Worm (Caenorhabditis elegans) whole organism, late embryonic: Measurements from ENCODE around the gene srd-42.

Experiments
- C08G9.2 ChIP-seq: sonication (generic microtip); optimal IDR thresholded peaks from 2 replicates; lab custom pipeline; 2016; ENCODE audit warnings: mild to moderate bottlenecking, missing genetic modification characterization, moderate library complexity, missing compliant biosample characterization
- F13H6.1 ChIP-seq: sonication (generic microtip); optimal IDR thresholded peaks from 2 replicates; lab custom pipeline; 2016; ENCODE audit warnings: missing genetic modification characterization, missing compliant biosample characterization
- K09A11.1 ChIP-seq: sonication (generic microtip); optimal IDR thresholded peaks from 2 replicates; lab custom pipeline; 2017; ENCODE audit warnings: antibody characterized with exemption, mild to moderate bottlenecking, missing genetic modification characterization, missing compliant biosample characterization; ENCODE audit not compliant: insufficient read depth
- ama-1 ChIP-seq: fragments of 150-350 bp; optimal IDR thresholded peaks from 2 replicates; lab custom pipeline; 2014
- ceh-14 ChIP-seq: sonication (generic microtip); optimal IDR thresholded peaks from 2 replicates; lab custom pipeline; 2016; ENCODE audit warnings: missing genotype, missing genetic modification characterization, missing compliant biosample characterization
- ceh-18 ChIP-seq: sonication (generic microtip); optimal IDR thresholded peaks from 2 replicates; lab custom pipeline; 2016; ENCODE audit warnings: missing genetic modification characterization, missing compliant biosample characterization
- ceh-19 ChIP-seq: fragments of 200-800 bp; sonication (Bioruptor generic); optimal IDR thresholded peaks from 2 replicates; lab custom pipeline; 2018; ENCODE audit warnings: mild to moderate bottlenecking, missing genetic modification characterization, missing compliant biosample characterization
- ceh-22 ChIP-seq: sonication (generic microtip); optimal IDR thresholded peaks from 2 replicates; lab custom pipeline; 2017; ENCODE audit warnings: missing biosample characterization, missing genetic modification characterization
- ceh-31 ChIP-seq: sonication (generic microtip); optimal IDR thresholded peaks from 2 replicates; lab custom pipeline; 2016; ENCODE audit warnings: missing genetic modification characterization, missing compliant biosample characterization
- ceh-34 ChIP-seq: sonication (generic microtip); optimal IDR thresholded peaks from 2 replicates; lab custom pipeline; 2016; ENCODE audit warnings: mild to moderate bottlenecking, missing genetic modification characterization, missing compliant biosample characterization
- ceh-48 ChIP-seq: sonication (generic microtip); optimal IDR thresholded peaks from 2 replicates; lab custom pipeline; 2016; ENCODE audit warnings: missing genetic modification characterization, inconsistent platforms, missing compliant biosample characterization
- ceh-6 ChIP-seq: fragments of 200-800 bp; sonication (Bioruptor generic); optimal IDR thresholded peaks from 2 replicates; lab custom pipeline; 2018; ENCODE audit warnings: mild to moderate bottlenecking, missing genetic modification characterization, missing compliant biosample characterization
- che-1 ChIP-seq: sonication (generic microtip); optimal IDR thresholded peaks from 2 replicates; lab custom pipeline; 2016; ENCODE audit warnings: mild to moderate bottlenecking, missing genetic modification characterization, missing compliant biosample characterization
- elt-2 ChIP-seq: sonication (generic microtip); optimal IDR thresholded peaks from 2 replicates; lab custom pipeline; 2016; ENCODE audit warnings: missing genetic modification reagents, missing genetic modification characterization, missing compliant biosample characterization
- elt-4 ChIP-seq: sonication (generic microtip); optimal IDR thresholded peaks from 2 replicates; lab custom pipeline; 2016; ENCODE audit warnings: missing genetic modification characterization, missing compliant biosample characterization
- eyg-1 ChIP-seq: sonication (generic microtip); optimal IDR thresholded peaks from 2 replicates; lab custom pipeline; 2016; ENCODE audit warnings: missing genotype, missing genetic modification characterization, missing compliant biosample characterization
- fkh-10 ChIP-seq: fragments of 150-350 bp; optimal IDR thresholded peaks from 2 replicates; lab custom pipeline; 2014; ENCODE audit warnings: missing biosample characterization, missing genetic modification reagents, missing genetic modification characterization
- fkh-6 ChIP-seq: sonication (generic microtip); optimal IDR thresholded peaks from 2 replicates; lab custom pipeline; 2016; ENCODE audit warnings: missing genetic modification characterization, missing compliant biosample characterization
- hlh-30 ChIP-seq: sonication (generic microtip); optimal IDR thresholded peaks from 2 replicates; lab custom pipeline; 2017; ENCODE audit warnings: antibody characterized with exemption, missing genetic modification characterization, missing compliant biosample characterization; ENCODE audit not compliant: insufficient read depth
- lim-6 ChIP-seq: sonication (generic microtip); optimal IDR thresholded peaks from 2 replicates; lab custom pipeline; 2016; ENCODE audit warnings: missing genetic modification characterization, missing compliant biosample characterization
- madf-2 ChIP-seq: sonication (generic microtip); optimal IDR thresholded peaks from 2 replicates; lab custom pipeline; 2017; ENCODE audit warnings: missing genetic modification characterization, missing compliant biosample characterization
- nhr-11 ChIP-seq: fragments of 150-350 bp; optimal IDR thresholded peaks from 2 replicates; lab custom pipeline; 2014; ENCODE audit warnings: missing biosample characterization, missing genetic modification characterization
- nhr-232 ChIP-seq: sonication (generic microtip); optimal IDR thresholded peaks from 2 replicates; lab custom pipeline; 2016; ENCODE audit warnings: missing genetic modification characterization, missing compliant biosample characterization
- npax-4 ChIP-seq: sonication (generic microtip); optimal IDR thresholded peaks from 2 replicates; lab custom pipeline; 2016; ENCODE audit warnings: missing genetic modification characterization, missing compliant biosample characterization
- pag-3 ChIP-seq: sonication (generic microtip); optimal IDR thresholded peaks from 2 replicates; lab custom pipeline; 2016; ENCODE audit warnings: missing compliant biosample characterization, missing genetic modification characterization, borderline replicate concordance
- pat-9 ChIP-seq: fragments of 200-800 bp; sonication (Bioruptor generic); optimal IDR thresholded peaks from 2 replicates; lab custom pipeline; 2018; ENCODE audit warnings: mild to moderate bottlenecking, missing genetic modification characterization, moderate library complexity, missing compliant biosample characterization
- pha-4 ChIP-seq: fragments of 150-350 bp; optimal IDR thresholded peaks from 2 replicates; lab custom pipeline; 2018; ENCODE audit warnings: missing biosample characterization, missing genetic modification reagents, missing genetic modification characterization
- pqm-1 ChIP-seq: sonication (generic microtip); optimal IDR thresholded peaks from 2 replicates; lab custom pipeline; 2016; ENCODE audit warnings: missing genetic modification characterization, missing compliant biosample characterization
- pros-1 ChIP-seq: fragments of 150-350 bp; optimal IDR thresholded peaks from 2 replicates; lab custom pipeline; 2014; ENCODE audit warnings: missing biosample characterization, missing genetic modification reagents, missing genetic modification characterization
- rnt-1 ChIP-seq: sonication (generic microtip); optimal IDR thresholded peaks from 2 replicates; lab custom pipeline; 2016; ENCODE audit warnings: missing genetic modification characterization, missing compliant biosample characterization
- sdc-2 ChIP-seq: sonication (generic microtip); optimal IDR thresholded peaks from 2 replicates; lab custom pipeline; 2016; ENCODE audit warnings: missing genotype, missing genetic modification characterization, missing compliant biosample characterization
- sox-2 ChIP-seq: fragments of 200-800 bp; sonication (Bioruptor generic); IDR thresholded peaks from 2 replicates; pipeline ENCODE4 v1.3.6; 2022; ENCODE audit warnings: missing genetic modification reagents, missing genetic modification characterization, missing compliant biosample characterization
- syd-9 ChIP-seq: sonication (generic microtip); optimal IDR thresholded peaks from 2 replicates; lab custom pipeline; 2016; ENCODE audit warnings: mild to moderate bottlenecking, missing genetic modification characterization, moderate library complexity, missing compliant biosample characterization
- tbx-2 ChIP-seq: sonication (generic microtip); optimal IDR thresholded peaks from 2 replicates; lab custom pipeline; 2016; ENCODE audit warnings: missing genetic modification characterization, missing compliant biosample characterization
- tbx-7 ChIP-seq: sonication (generic microtip); optimal IDR thresholded peaks from 2 replicates; lab custom pipeline; 2016; ENCODE audit warnings: missing genotype, missing genetic modification characterization, missing compliant biosample characterization
- ttx-3 ChIP-seq: sonication (generic microtip); optimal IDR thresholded peaks from 2 replicates; lab custom pipeline; 2016; ENCODE audit warnings: missing genetic modification reagents, missing genetic modification characterization, missing compliant biosample characterization
- unc-3 ChIP-seq, 2 experiments: fragments of 200-800 bp in 1 of 2; sonication (Bioruptor generic) in 1 of 2; sonication (generic microtip) in 1 of 2; conservative IDR thresholded peaks in 1 of 2; optimal IDR thresholded peaks in 1 of 2; 2 replicates each; pipeline versions ENCODE4 v1.3.6 to Lab custom; 2016 to 2022; ENCODE audit warnings: missing compliant biosample characterization in 2 of 2, missing genetic modification characterization in 2 of 2, missing genetic modification reagents in 1 of 2
- unc-55 ChIP-seq: sonication (generic microtip); optimal IDR thresholded peaks from 2 replicates; lab custom pipeline; 2017; ENCODE audit warnings: missing biosample characterization, missing genetic modification reagents, missing genetic modification characterization
- ztf-16 ChIP-seq: sonication (generic microtip); optimal IDR thresholded peaks from 2 replicates; lab custom pipeline; 2017; ENCODE audit warnings: missing genetic modification characterization, missing compliant biosample characterization

srd-42 gene

DNA sequence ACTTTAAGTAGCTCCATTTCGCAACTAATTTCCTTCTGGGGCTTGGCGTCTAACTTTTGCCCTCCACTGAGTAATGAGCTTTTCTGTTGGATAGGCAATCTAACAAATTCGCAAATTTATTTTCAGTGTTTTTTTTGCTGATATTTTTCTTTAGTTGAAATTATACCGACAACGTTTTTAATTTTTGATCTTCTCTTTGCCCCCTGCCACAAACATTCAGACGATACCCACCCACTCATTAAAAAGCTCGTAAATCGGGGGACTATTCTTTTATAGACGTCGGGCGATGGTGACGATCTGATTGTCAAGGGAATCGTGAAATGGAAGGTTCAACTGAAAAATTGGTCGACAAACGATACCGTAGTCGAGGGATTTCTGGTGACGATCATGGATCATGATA, 20.4 kb upstream of the srd-42 start:
- TF ChIP-seq madf-2 (tag; lab: Kevin White, UChicago): no peak
- TF ChIP-seq ceh-14: no peak
- TF ChIP-seq elt-2 (tag; lab: Kevin White, UChicago): no peak
- no peak for TF ChIP-seq tbx-7 (tag; lab: Kevin White, UChicago)
- TF ChIP-seq unc-55 (GFP tag; lab: Kevin White, UChicago): no peak
- TF ChIP-seq pag-3 (tag; lab: Kevin White, UChicago): no peak
- TF ChIP-seq ceh-22 (tag; lab: Kevin White, UChicago): no peak
- TF ChIP-seq lim-6 (tag; lab: Kevin White, UChicago): no peak
- TF ChIP-seq elt-4 (tag; lab: Kevin White, UChicago): no peak
- TF ChIP-seq ceh-18 (tag; lab: Kevin White, UChicago): no peak
- no peak for TF ChIP-seq eyg-1 (tag; lab: Kevin White, UChicago)
- TF ChIP-seq ama-1: no peak
- TF ChIP-seq che-1 (tag; lab: Kevin White, UChicago): no peak
- TF ChIP-seq unc-3 (GFP tag; conservative IDR thresholded peaks at IDR 0.05; lab: Robert Waterston, UW): no peak
- TF ChIP-seq unc-3 (tag; optimal IDR thresholded peaks at IDR 0.05; lab: Kevin White, UChicago): no peak

ce11 chrX:13322886-13323285, 19.6 kb upstream of the srd-42 start, which contains the start of gene F46G10.2:
F46G10.2 (plus strand) TSS chrX:13322963.
- TF ChIP-seq pqm-1 (tag; lab: Kevin White, UChicago) (no peak), fkh-6 (tag; lab: Kevin White, UChicago) (no peak), tbx-2 (no peak), fkh-10 (no peak), sdc-2 (tag; lab: Kevin White, UChicago) (no peak), hlh-30 (no peak), ama-1 (no peak), ceh-6 (GFP tag; lab: Kevin White, UChicago) (no peak), elt-2 (tag; lab: Kevin White, UChicago) (no peak)

DNA sequence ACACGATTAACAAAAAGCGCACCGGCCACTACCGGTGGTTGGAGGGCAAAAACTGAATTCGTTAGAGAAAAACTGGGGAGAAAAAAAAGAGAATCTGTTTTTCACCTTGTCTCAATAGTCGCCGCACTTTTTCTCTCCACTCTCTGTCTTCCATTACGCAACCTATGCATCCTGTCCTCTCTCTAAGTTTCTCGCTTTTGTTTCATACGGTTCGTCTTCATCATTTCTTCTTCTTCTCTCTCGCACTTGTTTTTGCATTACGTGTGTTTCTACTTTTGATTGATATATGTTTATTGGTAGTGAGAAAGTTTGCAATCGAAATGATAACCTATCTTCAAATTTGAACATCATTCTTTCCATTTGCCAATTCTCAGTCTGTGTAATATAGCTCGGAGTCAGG, 17.3 kb upstream of the srd-42 start:
- TF ChIP-seq ceh-18 (tag; lab: Kevin White, UChicago) (peak; percentile 22), ceh-34 (no peak)

DNA sequence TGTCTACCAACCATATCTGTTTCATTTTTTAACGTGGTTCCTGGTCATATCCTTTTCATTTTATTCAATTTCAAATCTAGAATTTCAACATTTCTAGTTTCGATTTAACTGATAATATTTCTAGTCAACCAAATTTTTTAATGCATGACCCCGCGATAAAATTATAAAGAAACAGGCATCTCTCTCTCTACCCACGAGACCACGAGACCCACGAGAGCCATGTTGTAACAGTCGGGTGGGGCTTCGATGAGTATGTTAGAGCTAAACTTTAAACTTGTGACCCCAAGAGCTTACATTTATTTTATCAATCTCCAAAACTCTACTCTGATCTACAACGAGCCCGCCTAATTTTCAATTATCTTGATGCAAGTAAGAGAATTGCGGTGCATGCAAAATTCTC, 15.1 kb upstream of the srd-42 start:
- TF ChIP-seq nhr-11 (tag; lab: Kevin White, UChicago) (no peak), C08G9.2 (tag; lab: Kevin White, UChicago) (no peak), npax-4 (tag; lab: Kevin White, UChicago) (no peak), rnt-1 (no peak), pha-4 (tag; lab: Kevin White, UChicago) (no peak), K09A11.1 (tag; lab: Kevin White, UChicago) (no peak), syd-9 (tag; lab: Kevin White, UChicago) (no peak), nhr-232 (tag; lab: Kevin White, UChicago) (no peak)
- TF ChIP-seq, all 69 proteins: peak for 0

DNA sequence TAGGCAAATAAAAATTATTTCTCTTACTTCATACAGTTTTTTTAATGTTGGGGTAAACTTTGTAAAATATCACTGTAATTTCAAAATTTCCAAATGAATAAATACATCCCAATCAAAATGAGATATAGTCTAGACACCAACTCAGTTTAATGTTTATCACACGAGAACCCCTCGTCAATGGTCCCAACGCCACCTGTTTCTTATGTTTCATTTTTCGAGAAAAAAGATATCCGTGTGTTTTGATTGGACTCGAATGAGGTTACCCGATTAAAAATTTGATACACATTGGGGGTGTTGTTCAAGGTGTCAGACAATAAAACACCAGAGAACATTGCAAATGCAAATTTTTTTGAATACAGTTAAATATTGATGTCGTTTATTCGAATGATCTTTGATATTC, 14.3 kb upstream of the srd-42 start:
- TF ChIP-seq F13H6.1 (tag; lab: Kevin White, UChicago): no peak
- no peak for TF ChIP-seq fkh-10
- no peak for TF ChIP-seq nhr-232 (tag; lab: Kevin White, UChicago)
- TF ChIP-seq madf-2 (tag; lab: Kevin White, UChicago): no peak
- TF ChIP-seq ceh-31 (tag; lab: Kevin White, UChicago): no peak
- TF ChIP-seq sox-2 (GFP tag; lab: Robert Waterston, UW): no peak
- no peak for TF ChIP-seq ceh-48
- no peak for TF ChIP-seq ceh-14
- no peak for TF ChIP-seq ttx-3 (tag; lab: Kevin White, UChicago)
- no peak for TF ChIP-seq pha-4 (tag; lab: Kevin White, UChicago)
- no peak for TF ChIP-seq ztf-16 (tag; lab: Kevin White, UChicago)
- TF ChIP-seq che-1 (tag; lab: Kevin White, UChicago): no peak
- no peak for TF ChIP-seq pros-1
- no peak for TF ChIP-seq ceh-19 (GFP tag; lab: Kevin White, UChicago)
- no peak for TF ChIP-seq sdc-2 (tag; lab: Kevin White, UChicago)
- no peak for TF ChIP-seq pat-9 (tag; lab: Kevin White, UChicago)
